Worm (Caenorhabditis elegans) whole organism, young adult: ENCODE results near the gene R11E3.1.
"Not testable (repeated sequence)": the region's sequence is repeated elsewhere in the genome, so short reads cannot be mapped to it uniquely, and the experiment has no call there.

Source experiments
- F39B2.1 ChIP-seq: fragments of 200-800 bp; sonication (Bioruptor generic); IDR thresholded peaks from 2 replicates; pipeline ENCODE4 v1.3.6; 2022; ENCODE audit warnings: missing genetic modification reagents, missing genetic modification characterization, missing compliant biosample characterization
- F55B11.4 ChIP-seq: sonication (generic microtip); optimal IDR thresholded peaks from 2 replicates; lab custom pipeline; 2016; ENCODE audit warnings: missing compliant biosample characterization, missing genetic modification characterization, borderline replicate concordance; ENCODE audit not compliant: insufficient read depth
- ZK185.1 ChIP-seq: sonication (generic microtip); optimal IDR thresholded peaks from 2 replicates; lab custom pipeline; 2016; ENCODE audit warnings: mild to moderate bottlenecking, missing genetic modification characterization, missing compliant biosample characterization; ENCODE audit not compliant: poor library complexity, severe bottlenecking
- ama-1 ChIP-seq, 3 experiments: fragments of 150-350 bp in 1 of 3; sonication (generic microtip) in 2 of 3; optimal IDR thresholded peaks; 2 replicates each; lab custom pipeline; 2014 to 2018; ENCODE audit warnings: missing biosample characterization in 2 of 3, missing genetic modification characterization in 2 of 3, missing genetic modification reagents in 2 of 3
- aptf-3 ChIP-seq: fragments of 200-800 bp; sonication (Bioruptor generic); IDR thresholded peaks from 2 replicates; pipeline ENCODE4 v1.3.6; 2022; ENCODE audit warnings: missing genetic modification characterization, missing compliant biosample characterization
- attf-5 ChIP-seq: fragments of 200-800 bp; sonication (Bioruptor generic); optimal IDR thresholded peaks from 2 replicates; lab custom pipeline; 2018; ENCODE audit warnings: mild to moderate bottlenecking, missing genetic modification characterization, missing compliant biosample characterization
- bed-2 ChIP-seq: fragments of 200-800 bp; sonication (Bioruptor generic); IDR thresholded peaks from 2 replicates; pipeline ENCODE4 v1.3.6; 2022; ENCODE audit warnings: missing genetic modification reagents, missing genetic modification characterization, missing compliant biosample characterization
- dox-1 ChIP-seq: fragments of 200-800 bp; sonication (Bioruptor generic); IDR thresholded peaks from 2 replicates; pipeline ENCODE4 v1.3.6; 2022; ENCODE audit warnings: missing genetic modification reagents, missing genetic modification characterization, missing compliant biosample characterization
- egrh-3 ChIP-seq: fragments of 200-800 bp; sonication (Bioruptor generic); IDR thresholded peaks from 2 replicates; pipeline ENCODE4 v1.3.6; 2022; ENCODE audit warnings: missing genetic modification reagents, missing genetic modification characterization, missing compliant biosample characterization
- ekl-4 ChIP-seq: fragments of 200-800 bp; sonication (Bioruptor generic); IDR thresholded peaks from 2 replicates; pipeline ENCODE4 v1.3.6; 2022; ENCODE audit warnings: missing genetic modification reagents, missing genetic modification characterization, missing compliant biosample characterization
- him-1 ChIP-seq: sonication (generic microtip); optimal IDR thresholded peaks from 2 replicates; lab custom pipeline; 2016; ENCODE audit warnings: missing genotype, missing genetic modification reagents, missing genetic modification characterization, missing compliant biosample characterization
- hmg-1.2 ChIP-seq: fragments of 200-800 bp; sonication (Bioruptor generic); IDR thresholded peaks from 2 replicates; pipeline ENCODE4 v1.3.6; 2022; ENCODE audit warnings: missing genetic modification reagents, missing genetic modification characterization, missing compliant biosample characterization
- hrde-1 ChIP-seq: sonication (generic microtip); optimal IDR thresholded peaks from 2 replicates; lab custom pipeline; 2016; ENCODE audit warnings: missing genetic modification characterization, mild to moderate bottlenecking, missing compliant biosample characterization, moderate library complexity, missing genotype, missing genetic modification reagents, borderline replicate concordance
- lin-40 ChIP-seq: sonication (generic microtip); optimal IDR thresholded peaks from 2 replicates; lab custom pipeline; 2016; ENCODE audit warnings: missing genetic modification characterization, mild to moderate bottlenecking, missing compliant biosample characterization, missing genotype, missing genetic modification reagents
- lsy-27 ChIP-seq: sonication (generic microtip); optimal IDR thresholded peaks from 2 replicates; lab custom pipeline; 2017; ENCODE audit warnings: missing genetic modification characterization, mild to moderate bottlenecking, missing compliant biosample characterization, antibody characterized with exemption, missing genotype, borderline replicate concordance; ENCODE audit not compliant: insufficient read depth
- madf-3 ChIP-seq: fragments of 200-800 bp; sonication (Bioruptor generic); IDR thresholded peaks from 2 replicates; pipeline ENCODE4 v1.3.6; 2022; ENCODE audit warnings: missing genetic modification reagents, missing genetic modification characterization, missing compliant biosample characterization
- mcd-1 ChIP-seq: fragments of 200-800 bp; sonication (Bioruptor generic); IDR thresholded peaks from 2 replicates; pipeline ENCODE4 v1.3.6; 2022; ENCODE audit warnings: missing genetic modification reagents, missing genetic modification characterization, missing compliant biosample characterization
- nhr-120 ChIP-seq: fragments of 200-800 bp; sonication (Bioruptor generic); IDR thresholded peaks from 2 replicates; pipeline ENCODE4 v1.3.6; 2022; ENCODE audit warnings: missing genetic modification characterization, missing compliant biosample characterization
- nhr-80 ChIP-seq: sonication (generic microtip); optimal IDR thresholded peaks from 2 replicates; lab custom pipeline; 2016; ENCODE audit warnings: missing genetic modification characterization, missing compliant biosample characterization
- pha-4 ChIP-seq: fragments of 150-350 bp; sonication (generic microtip); optimal IDR thresholded peaks from 2 replicates; lab custom pipeline; 2014; ENCODE audit warnings: missing biosample characterization, missing genetic modification reagents, missing genetic modification characterization
- snpc-1.3 ChIP-seq: sonication (generic microtip); optimal IDR thresholded peaks from 2 replicates; lab custom pipeline; 2017; ENCODE audit warnings: missing genetic modification characterization, mild to moderate bottlenecking, missing compliant biosample characterization, antibody characterized with exemption, moderate library complexity, missing genotype, missing genetic modification reagents; ENCODE audit not compliant: insufficient read depth
- snpc-3.4 ChIP-seq: sonication (generic microtip); optimal IDR thresholded peaks from 2 replicates; lab custom pipeline; 2017; ENCODE audit warnings: missing genetic modification characterization, mild to moderate bottlenecking, missing compliant biosample characterization, antibody characterized with exemption, moderate library complexity, missing genotype, missing genetic modification reagents
- snpc-4 ChIP-seq, 5 experiments: fragments of 150-350 bp in 1 of 5; sonication (generic microtip) in 4 of 5; optimal IDR thresholded peaks; 2 replicates each; lab custom pipeline; 2014 to 2018; ENCODE audit warnings: missing genetic modification characterization in 5 of 5, missing biosample characterization in 3 of 5, antibody characterized with exemption in 2 of 5, mild to moderate bottlenecking in 2 of 5, missing compliant biosample characterization in 2 of 5, missing genotype in 2 of 5, moderate library complexity in 2 of 5, missing genetic modification reagents in 1 of 5
- tbp1 ChIP-seq: fragments of 200-800 bp; sonication (Bioruptor generic); optimal IDR thresholded peaks from 2 replicates; lab custom pipeline; 2018; ENCODE audit warnings: mild to moderate bottlenecking, missing genetic modification characterization, missing compliant biosample characterization
- tbx-9 ChIP-seq: sonication (generic microtip); optimal IDR thresholded peaks from 2 replicates; lab custom pipeline; 2016; ENCODE audit warnings: borderline replicate concordance, missing genetic modification characterization, inconsistent platforms, missing compliant biosample characterization
- unc-62 ChIP-seq: fragments of 150-350 bp; optimal IDR thresholded peaks from 2 replicates; lab custom pipeline; 2014; ENCODE audit warnings: missing biosample characterization, missing genetic modification reagents, missing genetic modification characterization
- xnd-1 ChIP-seq: sonication (generic microtip); optimal IDR thresholded peaks from 2 replicates; lab custom pipeline; 2016; ENCODE audit warnings: missing genotype, missing genetic modification reagents, missing genetic modification characterization, missing compliant biosample characterization
- ztf-26 ChIP-seq: sonication (generic microtip); optimal IDR thresholded peaks from 2 replicates; lab custom pipeline; 2017; ENCODE audit warnings: missing genetic modification characterization, missing compliant biosample characterization
- ztf-6 ChIP-seq: fragments of 200-800 bp; sonication (Bioruptor generic); IDR thresholded peaks from 2 replicates; pipeline ENCODE4 v1.3.6; 2022; ENCODE audit warnings: missing genetic modification reagents, missing genetic modification characterization, missing compliant biosample characterization

The R11E3.1 gene

DNA sequence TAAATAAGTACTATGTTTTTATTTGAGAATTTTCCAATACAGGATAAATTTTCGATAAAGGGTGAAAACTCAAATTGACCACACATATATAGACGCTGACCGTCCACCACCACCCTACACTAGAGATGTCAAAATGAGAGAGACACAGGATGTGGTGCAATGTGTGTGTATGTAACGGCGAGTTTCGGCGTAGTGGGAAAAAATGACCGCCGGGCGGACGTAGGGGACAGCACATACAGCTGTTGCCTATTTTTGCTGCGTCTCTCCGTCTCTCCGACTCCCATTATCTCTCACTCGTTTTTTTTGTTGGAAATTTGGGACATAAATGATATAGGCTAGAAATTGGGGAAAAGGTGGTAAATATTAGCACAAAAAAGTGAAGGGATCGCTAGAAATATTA lies 8.4 kb upstream of the R11E3.1 start:
- no peak for TF ChIP-seq aptf-3 (GFP tag; lab: Robert Waterston, UW)
- no peak for TF ChIP-seq nhr-120
- TF ChIP-seq hmg-1.2 (GFP tag; lab: Robert Waterston, UW) = peak; percentile 67

- peak; percentile 58; the same call in 1 of the 2 replicates for TF ChIP-seq egrh-3 (GFP tag; lab: Robert Waterston, UW)
- TF ChIP-seq tbp1 = peak; percentile 5
- TF ChIP-seq hmg-1.2 (GFP tag; lab: Robert Waterston, UW) = peak; percentile 34; the same call in 1 of the 2 replicates
- TF ChIP-seq snpc-4 (GFP tag; optimal IDR thresholded peaks at IDR 0.05; lab: Kevin White, UChicago) = not testable (repeated sequence)
- peak in 1 of 4 experiments; percentile 52 for TF ChIP-seq snpc-4 (tag; optimal IDR thresholded peaks at IDR 0.05; lab: Kevin White, UChicago)
- TF ChIP-seq, all 124 proteins: peak for 4; not testable (repeated sequence) for 120
Measured at ce11 chrIV:4784687-4785086, 4.9 kb upstream of the R11E3.1 start.

DNA sequence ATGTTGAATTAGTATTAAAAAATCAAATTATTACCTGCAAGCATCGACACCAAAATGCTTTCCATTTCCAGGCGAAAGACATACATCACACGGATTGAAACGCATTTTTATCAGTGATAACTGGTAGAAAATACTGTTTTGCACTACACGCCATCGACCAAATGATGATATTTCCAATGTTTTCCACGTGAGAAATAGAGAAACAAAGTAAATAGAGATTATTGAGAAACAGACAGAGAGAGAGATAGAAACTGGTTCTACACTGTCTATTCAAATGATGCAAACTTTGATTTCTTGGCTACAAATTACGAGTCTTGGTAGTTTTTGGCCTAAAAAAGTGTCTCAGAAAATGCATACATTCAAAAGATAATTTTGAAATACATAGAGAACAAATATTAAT lies 1.2 kb upstream of the R11E3.1 start, which contains the start of gene nhr-104:
Gene nhr-104 (minus strand): TSS at position 361 of the 400 bp plus-strand sequence.
- TF ChIP-seq pha-4 (tag; lab: Kevin White, UChicago) = peak; percentile 56
- peak; percentile 80 for TF ChIP-seq nhr-80 (tag; lab: Kevin White, UChicago)
- peak; percentile 45; the same call in 1 of the 2 replicates for TF ChIP-seq hmg-1.2 (GFP tag; lab: Robert Waterston, UW)
- TF ChIP-seq dox-1 = no peak
- no peak for TF ChIP-seq him-1
- TF ChIP-seq lin-40 (tag; lab: Kevin White, UChicago) = peak; percentile 45
- TF ChIP-seq attf-5 (GFP tag; lab: Kevin White, UChicago) = peak; percentile 38

- TF ChIP-seq hmg-1.2 (GFP tag; lab: Robert Waterston, UW) = 0 out of 2 replicates have a peak, but pooled peaks have one; percentile 9
- no peak for TF ChIP-seq bed-2 (GFP tag; lab: Robert Waterston, UW)
- TF ChIP-seq, all 124 proteins: peak for 1
Measured at ce11 chrIV:4795111-4795510, 5.6 kb downstream of the R11E3.1 start.

- TF ChIP-seq nhr-120 (no peak), snpc-4 (GFP tag; optimal IDR thresholded peaks at IDR 0.05; lab: Kevin White, UChicago) (peak; percentile 15), snpc-4 (tag; optimal IDR thresholded peaks at IDR 0.05; lab: Kevin White, UChicago) (peak in 2 of 4 experiments; percentile 6 to 58), lin-40 (tag; lab: Kevin White, UChicago) (peak; percentile 3), ama-1 (optimal IDR thresholded peaks at IDR 0.05; lab: Kevin White, UChicago) (no peak), ama-1 (GFP tag; optimal IDR thresholded peaks at IDR 0.05; lab: Kevin White, UChicago) (peak in 1 of 2 experiments; percentile 44), attf-5 (GFP tag; lab: Kevin White, UChicago) (peak; percentile 40), snpc-3.4 (peak; percentile 27), tbx-9 (tag; lab: Kevin White, UChicago) (no peak), egrh-3 (GFP tag; lab: Robert Waterston, UW) (no peak), mcd-1 (peak; percentile 79)
Measured at ce11 chrIV:4799114-4799513, 9.6 kb downstream of the R11E3.1 start, which contains the start of gene eor-1. Gene eor-1, minus strand, starts transcription at chrIV:4799178.

DNA sequence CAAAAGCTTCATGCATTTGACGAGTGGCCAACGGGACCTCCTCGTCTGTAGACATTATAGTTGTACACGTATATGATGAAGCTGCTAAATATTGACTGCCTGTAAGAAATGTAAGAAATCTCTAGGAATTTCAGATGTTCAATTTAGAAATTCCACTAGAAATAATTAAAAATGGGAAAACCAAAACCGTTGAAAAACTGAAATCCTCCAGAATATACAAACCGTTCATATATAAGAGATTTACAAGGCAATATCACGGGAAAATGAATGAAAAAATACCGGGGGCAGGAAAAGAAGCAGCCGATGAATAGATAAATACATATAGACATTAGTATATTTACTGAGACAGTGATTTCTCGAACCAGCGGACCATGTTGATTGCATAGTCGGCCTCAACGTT lies 12.9 kb downstream of the R11E3.1 start, which contains the start of gene dpf-7:
Gene dpf-7 (minus strand): TSS at position 101 of the 400 bp plus-strand sequence.
- no peak for TF ChIP-seq F39B2.1 (GFP tag; lab: Robert Waterston, UW)
- TF ChIP-seq ztf-26 (tag; lab: Kevin White, UChicago) = no peak
- no peak for TF ChIP-seq snpc-1.3 (tag; lab: Kevin White, UChicago)
- TF ChIP-seq ztf-6 (GFP tag; lab: Robert Waterston, UW) = no peak
- TF ChIP-seq xnd-1 (tag; lab: Kevin White, UChicago) = no peak
- TF ChIP-seq F55B11.4 = no peak
- TF ChIP-seq ZK185.1 (tag; lab: Kevin White, UChicago) = no peak

- TF ChIP-seq lsy-27 (tag; lab: Kevin White, UChicago) (no peak), attf-5 (GFP tag; lab: Kevin White, UChicago) (no peak), unc-62 (GFP tag; lab: Kevin White, UChicago) (no peak), snpc-3.4 (no peak), madf-3 (GFP tag; lab: Robert Waterston, UW) (no peak), hrde-1 (tag; lab: Kevin White, UChicago) (peak; percentile 23), ekl-4 (0 out of 2 replicates have a peak, but pooled peaks have one; percentile 20), nhr-80 (tag; lab: Kevin White, UChicago) (no peak)
Measured at ce11 chrIV:4806486-4806885, 16.9 kb downstream of the R11E3.1 start, which contains the start of gene dpf-5. Gene dpf-5, minus strand, starts transcription at chrIV:4806586.
